Worm (Caenorhabditis elegans) whole organism, midembryonic: ENCODE measurements around the gene srg-11.

Experiments
- T22C8.4 ChIP-seq: fragments of 200-800 bp; sonication (Bioruptor generic); IDR thresholded peaks from 2 replicates; pipeline ENCODE4 v1.3.6; 2022; ENCODE audit warnings: missing genetic modification characterization, missing compliant biosample characterization
- cog-1 ChIP-seq: sonication (generic microtip); optimal IDR thresholded peaks from 2 replicates; lab custom pipeline; 2016; ENCODE audit warnings: missing genetic modification characterization, missing compliant biosample characterization
- flt-1 ChIP-seq: fragments of 200-800 bp; sonication (Bioruptor generic); IDR thresholded peaks from 2 replicates; pipeline ENCODE4 v1.3.6; 2022; ENCODE audit warnings: missing genetic modification characterization, missing compliant biosample characterization
- klf-2 ChIP-seq: fragments of 200-800 bp; sonication (Bioruptor generic); conservative IDR thresholded peaks from 2 replicates; pipeline ENCODE4 v1.3.6; 2022; ENCODE audit warnings: missing genetic modification reagents, missing genetic modification characterization, missing compliant biosample characterization
- ref-1 ChIP-seq: fragments of 200-800 bp; sonication (Bioruptor generic); conservative IDR thresholded peaks from 2 replicates; pipeline ENCODE4 v1.3.6; 2022; ENCODE audit warnings: missing genetic modification reagents, missing genetic modification characterization, missing compliant biosample characterization
- ztf-23 ChIP-seq: fragments of 200-800 bp; sonication (Bioruptor generic); IDR thresholded peaks from 2 replicates; pipeline ENCODE4 v1.3.6; 2022; ENCODE audit warnings: missing genetic modification reagents, missing genetic modification characterization, missing compliant biosample characterization

ce11 chrIII:4697819-4698218, 18.0 kb downstream of the srg-11 start, which contains the start of gene dnj-18:
- TF ChIP-seq flt-1 (GFP tag; lab: Robert Waterston, UW): no peak
- TF ChIP-seq cog-1 (tag; lab: Kevin White, UChicago): no peak
- TF ChIP-seq T22C8.4 (GFP tag; lab: Robert Waterston, UW): no peak
- no peak for TF ChIP-seq ztf-23 (GFP tag; lab: Robert Waterston, UW)
- TF ChIP-seq klf-2 (GFP tag; lab: Robert Waterston, UW): no peak
- TF ChIP-seq ref-1 (GFP tag; lab: Robert Waterston, UW): no peak
